Fruit fly (Drosophila melanogaster) Kc167 (cell line): ENCODE measurements around the gene CG31673.

ENCODE experiments used
- Myc ChIP-seq: fragments of >200 bp; optimal IDR thresholded peaks from 2 replicates; lab custom pipeline; 2017; ENCODE audit warnings: missing external identifiers
- Sin3A ChIP-seq: fragments of >200 bp; optimal IDR thresholded peaks from 2 replicates; lab custom pipeline; 2018; ENCODE audit warnings: missing external identifiers
- h ChIP-seq: fragments of >200 bp; optimal IDR thresholded peaks from 3 replicates; lab custom pipeline; 2018; ENCODE audit warnings: missing external identifiers
- psq ChIP-seq: fragments of >200 bp; optimal IDR thresholded peaks from 2 replicates; lab custom pipeline; 2017; ENCODE audit warnings: missing external identifiers
- ttk ChIP-seq: sonication (Bioruptor generic); optimal IDR thresholded peaks from 2 replicates; lab custom pipeline; 2017; ENCODE audit warnings: missing external identifiers

DNA sequence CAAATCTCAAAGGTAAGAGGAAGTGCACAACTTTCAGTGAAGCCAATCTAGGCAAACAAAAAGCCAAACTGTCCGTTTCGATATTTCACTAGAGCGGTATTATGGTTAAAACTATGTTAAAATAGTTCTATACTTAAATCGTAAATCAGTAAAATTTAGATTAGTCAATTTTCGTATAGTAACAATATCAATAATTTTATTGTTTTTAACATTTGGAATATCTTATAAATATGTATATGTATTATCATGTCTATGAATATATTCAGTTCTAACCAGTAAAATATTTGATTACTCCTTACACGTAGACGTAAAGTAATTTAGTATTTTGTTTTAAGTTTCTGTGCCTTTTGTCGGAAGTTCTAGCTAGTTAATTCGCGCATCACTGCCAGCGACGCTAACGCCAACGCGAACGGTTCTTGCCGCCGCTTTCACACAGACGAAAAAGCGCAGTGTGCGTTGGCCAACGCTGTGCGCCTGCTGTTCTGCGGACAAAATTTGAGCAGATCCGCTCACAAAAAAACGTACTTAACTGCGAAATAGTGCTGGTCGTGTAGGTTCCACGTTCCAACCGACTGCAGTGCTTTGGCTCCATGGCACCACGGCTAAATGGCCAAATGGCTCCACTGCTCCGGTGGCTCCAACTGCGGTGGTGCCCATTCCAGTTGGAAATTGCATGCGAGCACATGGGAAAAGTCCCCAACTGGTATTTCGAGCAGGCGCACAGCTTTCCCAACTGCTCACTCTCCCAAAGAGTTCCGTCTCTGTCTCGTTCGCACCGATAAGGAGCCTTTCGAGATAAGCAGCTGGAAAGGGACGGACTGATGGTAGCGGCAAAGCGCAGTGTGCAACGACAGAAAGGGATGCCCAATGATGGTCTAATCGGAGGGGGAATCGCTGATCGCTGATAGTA lies 6.0 kb upstream of the CG31673 start:
- TF ChIP-seq Myc (lab: Kevin White, UChicago), result no peak
- no peak for TF ChIP-seq psq
- no peak for TF ChIP-seq ttk
- TF ChIP-seq h (lab: Kevin White, UChicago), result no peak
- TF ChIP-seq Sin3A, result no peak
